Fruit fly (Drosophila melanogaster) whole organism, embryonic: ENCODE results near the gene CG34268.

ENCODE experiments used
- ATbp ChIP-seq: fragments of 200-800 bp; sonication (Bioruptor generic); optimal IDR thresholded peaks from 2 replicates; lab custom pipeline; 2017; ENCODE audit warnings: missing biosample characterization, mild to moderate bottlenecking, missing genetic modification characterization, missing genetic modification reagents
- Bgb ChIP-seq: fragments of 200-800 bp; sonication (Bioruptor generic); IDR thresholded peaks from 2 replicates; pipeline ENCODE4 v1.3.6; 2022; ENCODE audit warnings: missing biosample characterization, missing genetic modification characterization; ENCODE audit not compliant: partially characterized antibody
- C15 ChIP-seq: fragments of 200-800 bp; sonication (Bioruptor generic); IDR thresholded peaks from 3 replicates; pipeline ENCODE4 v1.3.6; 2022; ENCODE audit warnings: missing biosample characterization, missing genetic modification characterization
- CG1024 ChIP-seq: fragments of 200-800 bp; sonication (Bioruptor generic); IDR thresholded peaks from 2 replicates; pipeline ENCODE4 v1.3.6; 2022; ENCODE audit warnings: missing biosample characterization, missing genetic modification characterization
- CG11723 ChIP-seq: fragments of 200-800 bp; sonication (Bioruptor generic); optimal IDR thresholded peaks from 2 replicates; lab custom pipeline; 2017; ENCODE audit warnings: missing biosample characterization, mild to moderate bottlenecking, missing genetic modification characterization
- CG12236 ChIP-seq: fragments of 200-800 bp; sonication (Bioruptor generic); optimal IDR thresholded peaks from 2 replicates; lab custom pipeline; 2016; ENCODE audit warnings: missing biosample characterization, missing genetic modification characterization
- CG13287 ChIP-seq: fragments of 200-800 bp; sonication (Bioruptor generic); IDR thresholded peaks from 2 replicates; pipeline ENCODE4 v1.3.6; 2022; ENCODE audit warnings: missing biosample characterization, missing genetic modification characterization; ENCODE audit not compliant: partially characterized antibody
- CG14014 ChIP-seq: fragments of 200-800 bp; sonication (Bioruptor generic); IDR thresholded peaks from 2 replicates; pipeline ENCODE4 v1.3.6; 2022; ENCODE audit warnings: missing biosample characterization, missing genetic modification characterization
- CG15479 ChIP-seq: fragments of 200-800 bp; sonication (Bioruptor generic); optimal IDR thresholded peaks from 3 replicates; lab custom pipeline; 2019; ENCODE audit warnings: missing biosample characterization, mild to moderate bottlenecking, missing genetic modification characterization, moderate library complexity
- CG16813 ChIP-seq: fragments of 200-800 bp; sonication (Bioruptor generic); IDR thresholded peaks from 3 replicates; pipeline ENCODE4 v1.3.6; 2022; ENCODE audit warnings: missing biosample characterization, missing genetic modification characterization; ENCODE audit not compliant: partially characterized antibody
- CG18476 ChIP-seq: fragments of 200-800 bp; sonication (Bioruptor generic); optimal IDR thresholded peaks from 2 replicates; lab custom pipeline; 2016; ENCODE audit warnings: missing biosample characterization, mild to moderate bottlenecking, missing genetic modification characterization
- CG2712 ChIP-seq: fragments of 200-800 bp; optimal IDR thresholded peaks from 3 replicates; lab custom pipeline; 2019; ENCODE audit warnings: missing biosample characterization, mild to moderate bottlenecking, missing genetic modification characterization, moderate library complexity
- CG3407 ChIP-seq: fragments of 200-800 bp; sonication (Bioruptor generic); optimal IDR thresholded peaks from 2 replicates; lab custom pipeline; 2018; ENCODE audit warnings: missing biosample characterization, mild to moderate bottlenecking, missing genetic modification characterization
- CG4854 ChIP-seq: fragments of 200-800 bp; sonication (Bioruptor generic); optimal IDR thresholded peaks from 2 replicates; lab custom pipeline; 2016; ENCODE audit warnings: missing biosample characterization, missing genetic modification characterization, inconsistent platforms
- CG5953 ChIP-seq: fragments of 200-800 bp; sonication (Bioruptor generic); IDR thresholded peaks from 2 replicates; pipeline ENCODE4 v1.3.6; 2022; ENCODE audit warnings: missing biosample characterization, missing genetic modification characterization
- CG7839 ChIP-seq: fragments of 200-800 bp; sonication (Bioruptor generic); optimal IDR thresholded peaks from 3 replicates; lab custom pipeline; 2018; ENCODE audit warnings: missing biosample characterization, mild to moderate bottlenecking, missing genetic modification characterization, moderate library complexity
- CG8478 ChIP-seq: fragments of >200 bp; optimal IDR thresholded peaks from 2 replicates; lab custom pipeline; 2018
- CG9437 ChIP-seq: fragments of 200-800 bp; sonication (Bioruptor generic); optimal IDR thresholded peaks from 2 replicates; lab custom pipeline; 2018; ENCODE audit warnings: missing biosample characterization, mild to moderate bottlenecking, missing genetic modification characterization
- CG9609 ChIP-seq: fragments of 200-800 bp; sonication (Bioruptor generic); optimal IDR thresholded peaks from 3 replicates; lab custom pipeline; 2016; ENCODE audit warnings: missing biosample characterization, missing genetic modification characterization
- CG9817 ChIP-seq: fragments of 200-800 bp; sonication (Bioruptor generic); optimal IDR thresholded peaks from 2 replicates; lab custom pipeline; 2018; ENCODE audit warnings: missing biosample characterization, mild to moderate bottlenecking, missing genetic modification characterization, moderate library complexity
- CoRest ChIP-seq: fragments of 200-800 bp; sonication (Bioruptor generic); optimal IDR thresholded peaks from 3 replicates; lab custom pipeline; 2018; ENCODE audit warnings: missing biosample characterization, mild to moderate bottlenecking, missing genetic modification characterization, moderate library complexity
- Dref ChIP-seq: fragments of 200-800 bp; sonication (Bioruptor generic); IDR thresholded peaks from 2 replicates; pipeline ENCODE4 v1.3.6; 2022; ENCODE audit warnings: missing biosample characterization, missing genetic modification characterization
- Ets65A ChIP-seq: fragments of 200-800 bp; sonication (Bioruptor generic); peaks from one replicate; lab custom pipeline; 2016; ENCODE audit warnings: missing biosample characterization, missing genetic modification characterization
- GATAe ChIP-seq: fragments of 200-800 bp; sonication (Bioruptor generic); conservative IDR thresholded peaks from 2 replicates; pipeline ENCODE4 v1.3.6; 2022; ENCODE audit warnings: missing biosample characterization, missing genetic modification characterization
- Gug ChIP-seq: fragments of 200-800 bp; sonication (Bioruptor generic); IDR thresholded peaks from 4 replicates; pipeline ENCODE4 v1.3.6; 2022; ENCODE audit warnings: missing biosample characterization, missing genetic modification characterization
- Hey ChIP-seq: fragments of 200-800 bp; sonication (Bioruptor generic); optimal IDR thresholded peaks from 3 replicates; lab custom pipeline; 2018; ENCODE audit warnings: missing biosample characterization, mild to moderate bottlenecking, missing genetic modification characterization
- HmgD ChIP-seq: fragments of 200-800 bp; sonication (Bioruptor generic); optimal IDR thresholded peaks from 3 replicates; lab custom pipeline; 2016; ENCODE audit warnings: missing biosample characterization, missing genetic modification characterization
- HmgZ ChIP-seq: fragments of 200-800 bp; sonication (Bioruptor generic); optimal IDR thresholded peaks from 2 replicates; lab custom pipeline; 2018; ENCODE audit warnings: missing biosample characterization, mild to moderate bottlenecking, missing genetic modification characterization
- Nf-YC ChIP-seq: fragments of 200-800 bp; optimal IDR thresholded peaks from 3 replicates; lab custom pipeline; 2019; ENCODE audit warnings: missing biosample characterization, mild to moderate bottlenecking, missing genetic modification characterization, moderate library complexity
- Rx ChIP-seq: fragments of 200-800 bp; sonication (Bioruptor generic); IDR thresholded peaks from 2 replicates; pipeline ENCODE4 v1.3.6; 2022; ENCODE audit warnings: missing biosample characterization, missing genetic modification characterization
- Ssrp ChIP-seq: fragments of 200-800 bp; sonication (Bioruptor generic); optimal IDR thresholded peaks from 2 replicates; lab custom pipeline; 2018; ENCODE audit warnings: missing biosample characterization, mild to moderate bottlenecking, missing genetic modification characterization, moderate library complexity
- aop ChIP-seq: fragments of 200-800 bp; sonication (Bioruptor generic); IDR thresholded peaks from 2 replicates; pipeline ENCODE4 v1.3.6; 2022; ENCODE audit warnings: missing biosample characterization, missing genetic modification characterization
- caup ChIP-seq: fragments of 200-800 bp; sonication (Bioruptor generic); optimal IDR thresholded peaks from 3 replicates; lab custom pipeline; 2017; ENCODE audit warnings: missing biosample characterization, mild to moderate bottlenecking, missing genetic modification characterization, moderate library complexity; ENCODE audit not compliant: severe bottlenecking
- chinmo ChIP-seq: fragments of 200-800 bp; sonication (Bioruptor generic); IDR thresholded peaks from 4 replicates; pipeline ENCODE4 v1.3.6; 2022; ENCODE audit warnings: missing biosample characterization, missing genetic modification characterization; ENCODE audit not compliant: partially characterized antibody
- corto ChIP-seq: fragments of 200-800 bp; sonication (Bioruptor generic); optimal IDR thresholded peaks from 2 replicates; lab custom pipeline; 2016; ENCODE audit warnings: missing biosample characterization, mild to moderate bottlenecking, missing genetic modification characterization, moderate library complexity
- gro ChIP-seq: fragments of 200-800 bp; sonication (Bioruptor generic); optimal IDR thresholded peaks from 2 replicates; lab custom pipeline; 2016; ENCODE audit warnings: missing biosample characterization, missing genetic modification characterization
- gsb ChIP-seq: fragments of 200-800 bp; sonication (Bioruptor generic); IDR thresholded peaks from 2 replicates; pipeline ENCODE4 v1.3.6; 2022; ENCODE audit warnings: missing biosample characterization, missing genetic modification characterization
- ken ChIP-seq: fragments of 200-800 bp; sonication (Bioruptor generic); IDR thresholded peaks from 3 replicates; pipeline ENCODE4 v1.3.6; 2022; ENCODE audit warnings: missing biosample characterization, missing genetic modification characterization
- kni ChIP-seq: fragments of 200-800 bp; sonication (Bioruptor generic); optimal IDR thresholded peaks from 3 replicates; lab custom pipeline; 2017; ENCODE audit warnings: mild to moderate bottlenecking, missing biosample characterization, missing genetic modification reagents, missing genetic modification characterization
- lilli ChIP-seq: fragments of 200-800 bp; sonication (Bioruptor generic); optimal IDR thresholded peaks from 3 replicates; lab custom pipeline; 2016; ENCODE audit warnings: missing biosample characterization, missing genetic modification characterization
- lov ChIP-seq, 2 experiments: fragments of 200-800 bp in 1 of 2; fragments of >200 bp in 1 of 2; sonication (Bioruptor generic) in 1 of 2; IDR thresholded peaks in 1 of 2; optimal IDR thresholded peaks in 1 of 2; 2 replicates in 1 of 2; 3 replicates in 1 of 2; pipeline versions ENCODE4 v1.3.6 to Lab custom; 2017 to 2022; ENCODE audit warnings: missing biosample characterization in 1 of 2, missing genetic modification characterization in 1 of 2
- mirr ChIP-seq: fragments of 200-800 bp; sonication (Bioruptor generic); optimal IDR thresholded peaks from 3 replicates; lab custom pipeline; 2018; ENCODE audit warnings: missing biosample characterization, mild to moderate bottlenecking, missing genetic modification characterization
- onecut ChIP-seq: fragments of 200-800 bp; sonication (Bioruptor generic); IDR thresholded peaks from 2 replicates; pipeline ENCODE4 v1.3.6; 2022; ENCODE audit warnings: missing biosample characterization, missing genetic modification characterization
- org-1 ChIP-seq: fragments of 200-800 bp; sonication (Bioruptor generic); optimal IDR thresholded peaks from 2 replicates; lab custom pipeline; 2017; ENCODE audit warnings: missing biosample characterization, missing genetic modification characterization
- pnt ChIP-seq: fragments of 200-800 bp; sonication (Bioruptor generic); optimal IDR thresholded peaks from 3 replicates; lab custom pipeline; 2016; ENCODE audit warnings: missing biosample characterization, missing genetic modification characterization
- pros ChIP-seq: fragments of 200-800 bp; sonication (Bioruptor generic); optimal IDR thresholded peaks from 3 replicates; lab custom pipeline; 2019; ENCODE audit warnings: missing biosample characterization, mild to moderate bottlenecking, missing genetic modification characterization, moderate library complexity
- sd ChIP-seq: fragments of 200-800 bp; sonication (Bioruptor generic); optimal IDR thresholded peaks from 3 replicates; lab custom pipeline; 2018; ENCODE audit warnings: missing biosample characterization, mild to moderate bottlenecking, missing genetic modification characterization, moderate library complexity
- sens-2 ChIP-seq: fragments of 200-800 bp; sonication (Bioruptor generic); IDR thresholded peaks from 2 replicates; pipeline ENCODE4 v1.3.6; 2022; ENCODE audit warnings: missing biosample characterization, missing genetic modification characterization
- sima ChIP-seq: fragments of 200-800 bp; sonication (Bioruptor generic); optimal IDR thresholded peaks from 2 replicates; lab custom pipeline; 2016; ENCODE audit warnings: missing biosample characterization, missing genetic modification characterization
- slbo ChIP-seq: fragments of 200-800 bp; sonication (Bioruptor generic); IDR thresholded peaks from 2 replicates; pipeline ENCODE4 v1.3.6; 2022; ENCODE audit warnings: missing biosample characterization, missing genetic modification characterization
- toy ChIP-seq: fragments of 200-800 bp; sonication (Bioruptor generic); IDR thresholded peaks from 2 replicates; pipeline ENCODE4 v1.3.6; 2022; ENCODE audit warnings: missing biosample characterization, missing genetic modification characterization
- twi ChIP-seq: fragments of 200-800 bp; optimal IDR thresholded peaks from 2 replicates; lab custom pipeline; 2019; ENCODE audit warnings: missing biosample characterization, mild to moderate bottlenecking, missing genetic modification characterization, moderate library complexity

The CG34268 gene

DNA sequence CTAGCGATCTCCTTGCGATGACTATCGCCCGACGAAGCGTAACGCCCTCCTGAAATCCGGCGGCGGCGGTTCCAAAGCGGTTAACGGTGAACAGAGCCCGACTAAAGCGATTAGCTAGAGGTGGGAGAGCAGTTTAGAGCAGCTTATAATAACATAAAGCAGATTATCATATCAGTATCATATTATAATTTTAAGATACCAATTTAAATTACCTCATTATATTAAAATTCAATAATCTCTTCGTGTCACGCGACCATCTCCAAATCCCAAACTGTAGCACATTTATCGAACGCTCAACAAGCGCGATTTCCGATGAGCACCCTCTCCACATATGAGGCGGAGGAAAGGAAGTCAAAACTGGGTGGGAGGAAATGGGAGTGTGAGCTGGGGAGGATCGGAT is 33.0 kb downstream of the CG34268 start (continued):
- no peak for TF ChIP-seq Rx (GFP tag; lab: Robert Waterston, UW)
- no peak for TF ChIP-seq HmgZ (tag; lab: Kevin White, UChicago)
- no peak for TF ChIP-seq CG8478 (lab: Kevin White, UChicago)
- TF ChIP-seq HmgD (GFP tag; lab: Kevin White, UChicago) = no peak
- TF ChIP-seq CG7839 (tag; lab: Kevin White, UChicago) = no peak
- TF ChIP-seq gro (GFP tag; lab: Kevin White, UChicago) = no peak
- TF ChIP-seq CG14014 (GFP tag; lab: Robert Waterston, UW) = no peak
- no peak for TF ChIP-seq onecut (GFP tag; lab: Robert Waterston, UW)
- TF ChIP-seq org-1 (GFP tag; lab: Kevin White, UChicago) = no peak
- no peak for TF ChIP-seq C15 (GFP tag; lab: Robert Waterston, UW)
- no peak for TF ChIP-seq Nf-YC (tag; lab: Kevin White, UChicago)
- TF ChIP-seq gsb = no peak
- no peak for TF ChIP-seq CG1024
- no peak for TF ChIP-seq CG11723
- no peak for TF ChIP-seq ken (GFP tag; lab: Robert Waterston, UW)
- no peak for TF ChIP-seq CG3407 (GFP tag; lab: Kevin White, UChicago)
- TF ChIP-seq sima (GFP tag; lab: Kevin White, UChicago) = no peak
- no peak for TF ChIP-seq GATAe (GFP tag; lab: Robert Waterston, UW)
- no peak for TF ChIP-seq CG4854 (GFP tag; lab: Kevin White, UChicago)
- TF ChIP-seq CG9609 (GFP tag; lab: Kevin White, UChicago) = no peak
- TF ChIP-seq sens-2 = no peak
- no peak for TF ChIP-seq Bgb (GFP tag; lab: Robert Waterston, UW)
- no peak for TF ChIP-seq toy
- no peak for TF ChIP-seq CG16813 (GFP tag; lab: Robert Waterston, UW)
- 0 out of 2 replicates have a peak, but pooled peaks have one; percentile 28 for TF ChIP-seq slbo
- TF ChIP-seq CG15479 = no peak
- TF ChIP-seq CG9437 = peak; percentile 2
- no peak for TF ChIP-seq caup (GFP tag; lab: Kevin White, UChicago)
- no peak for TF ChIP-seq pnt (GFP tag; lab: Kevin White, UChicago)
- no peak for TF ChIP-seq ATbp (GFP tag; lab: Kevin White, UChicago)
- no peak for TF ChIP-seq aop (GFP tag; lab: Robert Waterston, UW)
- TF ChIP-seq CG13287 (GFP tag; lab: Robert Waterston, UW) = no peak
- TF ChIP-seq CG12236 = no peak
- no peak for TF ChIP-seq kni (GFP tag; lab: Kevin White, UChicago)
- peak; percentile 8 for TF ChIP-seq lilli (GFP tag; lab: Kevin White, UChicago)
- TF ChIP-seq CG18476 (GFP tag; lab: Kevin White, UChicago) = no peak
- TF ChIP-seq Ets65A = no peak
- no peak for TF ChIP-seq sd (tag; lab: Kevin White, UChicago)
- no peak for TF ChIP-seq pros (GFP tag; lab: Kevin White, UChicago)
- TF ChIP-seq CG9817 = no peak
- TF ChIP-seq CG5953 (GFP tag; lab: Robert Waterston, UW) = no peak
- TF ChIP-seq twi (tag; lab: Kevin White, UChicago) = no peak
- peak; percentile 51 for TF ChIP-seq CG2712
- no peak for TF ChIP-seq chinmo (GFP tag; lab: Robert Waterston, UW)
- no peak for TF ChIP-seq mirr
- peak; percentile 3 for TF ChIP-seq Ssrp
- TF ChIP-seq Gug = 0 out of 4 replicates have a peak, but pooled peaks have one; percentile 1
- no peak for TF ChIP-seq corto
- TF ChIP-seq CoRest (tag; lab: Kevin White, UChicago) = no peak
- no peak for TF ChIP-seq Hey (tag; lab: Kevin White, UChicago)
- TF ChIP-seq lov (optimal IDR thresholded peaks at IDR 0.05; lab: Kevin White, UChicago) = no peak
- no peak for TF ChIP-seq lov (GFP tag; IDR thresholded peaks at IDR 0.05; lab: Robert Waterston, UW)
- no peak for TF ChIP-seq Dref (GFP tag; lab: Robert Waterston, UW)
